Worm (Caenorhabditis elegans): ENCODE data around the gene idpc-5.

The idpc-5 gene

ce11 chrV:9654154-9654805 is 31.5 kb upstream of the idpc-5 start, which contains the start of gene cyp-29A4 (continued):
- TF ChIP-seq egl-13 (tag; optimal IDR thresholded peaks at IDR 0.05) (no peak), egl-27 (tag; optimal IDR thresholded peaks at IDR 0.05) (no peak), lin-14 (GFP tag; optimal IDR thresholded peaks at IDR 0.05) (peak; percentile 57), mep-1 (tag; optimal IDR thresholded peaks at IDR 0.05) (no peak), pag-3 (tag; optimal IDR thresholded peaks at IDR 0.05; ENCODE audit: borderline replicate concordance, insufficient read depth) (no peak), aha-1 (tag; optimal IDR thresholded peaks at IDR 0.05) (no peak), C16A3.4 (tag; optimal IDR thresholded peaks at IDR 0.05) (no peak), dpl-1 (GFP tag; optimal IDR thresholded peaks at IDR 0.05) (no peak), elt-3 (tag; optimal IDR thresholded peaks at IDR 0.05) (peak; percentile 69 to 96 (median 92)), lsy-2 (tag; optimal IDR thresholded peaks at IDR 0.05) (no peak), sup-37 (GFP tag; optimal IDR thresholded peaks at IDR 0.05) (no peak), nhr-77 (tag; optimal IDR thresholded peaks at IDR 0.05) (no peak), unc-30 (tag; optimal IDR thresholded peaks at IDR 0.05) (no peak), nhr-76 (tag; optimal IDR thresholded peaks at IDR 0.05) (no peak), nhr-20 (tag; optimal IDR thresholded peaks at IDR 0.05) (peak; percentile 66)

ce11 chrV:9651294-9651693 is 28.6 kb upstream of the idpc-5 start, which contains the start of gene T06E4.21:
T06E4.21 (plus strand) TSS chrV:9651594.
- no peak for TF ChIP-seq lin-13 (GFP tag; optimal IDR thresholded peaks at IDR 0.05)
- no peak for TF ChIP-seq mab-9 (GFP tag; IDR thresholded peaks at IDR 0.05)
- TF ChIP-seq C04F5.9 (tag; optimal IDR thresholded peaks at IDR 0.05) = no peak
- TF ChIP-seq elt-2 (tag; optimal IDR thresholded peaks at IDR 0.05) = no peak
- TF ChIP-seq fkh-8 (tag; optimal IDR thresholded peaks at IDR 0.05) = no peak
- TF ChIP-seq nhr-77 (tag; optimal IDR thresholded peaks at IDR 0.05) = no peak
- no peak for TF ChIP-seq hlh-17 (GFP tag; optimal IDR thresholded peaks at IDR 0.05; ENCODE audit: borderline replicate concordance)
- no peak for TF ChIP-seq hlh-4 (tag; optimal IDR thresholded peaks at IDR 0.05)
- TF ChIP-seq nhr-20 (tag; optimal IDR thresholded peaks at IDR 0.05) = no peak
- no peak for TF ChIP-seq ces-1 (GFP tag; optimal IDR thresholded peaks at IDR 0.05)
- TF ChIP-seq efl-3 (GFP tag; optimal IDR thresholded peaks at IDR 0.05) = no peak
- no peak for TF ChIP-seq mef-2 (tag; optimal IDR thresholded peaks at IDR 0.05)
- TF ChIP-seq egl-27 (tag; optimal IDR thresholded peaks at IDR 0.05) = no peak
- no peak for TF ChIP-seq tlp-1 (tag; optimal IDR thresholded peaks at IDR 0.05)
- no peak for TF ChIP-seq nhr-12 (tag; optimal IDR thresholded peaks at IDR 0.05)
- no peak for TF ChIP-seq sptf-1 (tag; optimal IDR thresholded peaks at IDR 0.05)
- no peak for TF ChIP-seq lin-15B (tag; optimal IDR thresholded peaks at IDR 0.05)

- TF ChIP-seq efl-1 (optimal IDR thresholded peaks at IDR 0.05) = peak; percentile 69 to 83
- TF ChIP-seq efl-1 (GFP tag; optimal IDR thresholded peaks at IDR 0.05 in 1 of 2) = peak; percentile 78 to 97
- TF ChIP-seq dpl-1 (GFP tag; optimal IDR thresholded peaks at IDR 0.05) = peak; percentile 50 to 82 (median 70)
- peak; percentile 9 for TF ChIP-seq C16A3.4 (tag; optimal IDR thresholded peaks at IDR 0.05)
- no peak for TF ChIP-seq xbp-1 (tag; optimal IDR thresholded peaks at IDR 0.05)
- no peak for TF ChIP-seq lsy-2 (tag; optimal IDR thresholded peaks at IDR 0.05)
- TF ChIP-seq lin-13 (GFP tag; optimal IDR thresholded peaks at IDR 0.05) = no peak
- TF ChIP-seq sptf-1 (tag; optimal IDR thresholded peaks at IDR 0.05) = no peak
- TF ChIP-seq lin-35 (GFP tag; optimal IDR thresholded peaks at IDR 0.05) = peak; percentile 49 to 87
- no peak for TF ChIP-seq zag-1 (tag; optimal IDR thresholded peaks at IDR 0.05)
- no peak for TF ChIP-seq C34B4.2 (tag; optimal IDR thresholded peaks at IDR 0.05)
- TF ChIP-seq lin-15B (tag; optimal IDR thresholded peaks at IDR 0.05) = peak; percentile 11
- TF ChIP-seq fos-1 (tag; optimal IDR thresholded peaks at IDR 0.05) = no peak
Measured at ce11 chrV:9645507-9645906, 22.8 kb upstream of the idpc-5 start, which contains the start of the genes atl-1 and hcp-2. atl-1 (minus strand) TSS chrV:9645595. hcp-2 (plus strand) TSS chrV:9645859.

ce11 chrV:9633313-9633712 is 10.6 kb upstream of the idpc-5 start, which contains the start of gene col-147:
col-147 (minus strand) TSS chrV:9633338.
- TF ChIP-seq elt-3 (tag; optimal IDR thresholded peaks at IDR 0.05) = peak in 5 of 6 experiments; percentile 10 to 93 (median 74)
- peak; percentile 70 for TF ChIP-seq snu-23 (GFP tag; optimal IDR thresholded peaks at IDR 0.05)
- TF ChIP-seq nhr-20 (tag; optimal IDR thresholded peaks at IDR 0.05) = peak; percentile 70
- TF ChIP-seq lin-35 (GFP tag; optimal IDR thresholded peaks at IDR 0.05) = peak in 1 of 2 experiments; percentile 43
- TF ChIP-seq vab-15 (tag; optimal IDR thresholded peaks at IDR 0.05) = no peak
- peak; percentile 66 for TF ChIP-seq blmp-1 (tag; optimal IDR thresholded peaks at IDR 0.05)
- TF ChIP-seq lin-14 (GFP tag; optimal IDR thresholded peaks at IDR 0.05) = peak; percentile 88
- peak; percentile 48 for TF ChIP-seq nhr-90 (tag; optimal IDR thresholded peaks at IDR 0.05; ENCODE audit: poor library complexity)
- TF ChIP-seq lin-15B (tag; optimal IDR thresholded peaks at IDR 0.05) = no peak
- TF ChIP-seq mep-1 (tag; optimal IDR thresholded peaks at IDR 0.05) = peak; percentile 39
- peak; percentile 3 for TF ChIP-seq irx-1 (tag; optimal IDR thresholded peaks at IDR 0.05)
- peak in 1 of 2 experiments; percentile 2 for TF ChIP-seq efl-1 (optimal IDR thresholded peaks at IDR 0.05)
- no peak for TF ChIP-seq efl-1 (GFP tag; optimal IDR thresholded peaks at IDR 0.05 in 1 of 2)
- TF ChIP-seq C04F5.9 (tag; optimal IDR thresholded peaks at IDR 0.05) = no peak
- peak; percentile 47 for TF ChIP-seq nhr-71 (tag; optimal IDR thresholded peaks at IDR 0.05)
- peak; percentile 22 for TF ChIP-seq tbx-2 (tag; optimal IDR thresholded peaks at IDR 0.05)
- no peak for TF ChIP-seq pax-3 (tag; optimal IDR thresholded peaks at IDR 0.05)
- peak; percentile 91 for TF ChIP-seq nhr-85 (tag)
